Worm (Caenorhabditis elegans) whole organism, L2 larva: ENCODE measurements around the gene exc-5.

Experiments used
- C34F6.9 ChIP-seq: fragments of 150-350 bp; optimal IDR thresholded peaks from 2 replicates; lab custom pipeline; 2014; ENCODE audit warnings: missing biosample characterization, missing genetic modification characterization
- F13H6.1 ChIP-seq: sonication (generic microtip); optimal IDR thresholded peaks from 2 replicates; lab custom pipeline; 2016; ENCODE audit warnings: missing genetic modification characterization, missing compliant biosample characterization
- R02D3.7 ChIP-seq: fragments of 150-350 bp; optimal IDR thresholded peaks from 2 replicates; lab custom pipeline; 2014; ENCODE audit warnings: missing biosample characterization, missing genetic modification characterization
- Y55F3AM.14 ChIP-seq: fragments of 200-800 bp; sonication (Bioruptor generic); optimal IDR thresholded peaks from 2 replicates; lab custom pipeline; 2018; ENCODE audit warnings: mild to moderate bottlenecking, missing genetic modification characterization, missing compliant biosample characterization
- ZK546.5 ChIP-seq: sonication (generic microtip); optimal IDR thresholded peaks from 2 replicates; lab custom pipeline; 2017; ENCODE audit warnings: missing biosample characterization, missing genetic modification characterization
- alr-1 ChIP-seq: fragments of 150-350 bp; optimal IDR thresholded peaks from 2 replicates; lab custom pipeline; 2014; ENCODE audit warnings: missing biosample characterization, missing genetic modification characterization
- aly-2 ChIP-seq: fragments of 150-350 bp; optimal IDR thresholded peaks from 2 replicates; lab custom pipeline; 2014; ENCODE audit warnings: missing biosample characterization, missing genetic modification characterization
- ama-1 ChIP-seq: fragments of 150-350 bp; optimal IDR thresholded peaks from 2 replicates; lab custom pipeline; 2018; ENCODE audit warnings: inconsistent platforms
- blmp-1 ChIP-seq: sonication (generic microtip); optimal IDR thresholded peaks from 2 replicates; lab custom pipeline; 2017; ENCODE audit warnings: missing genetic modification characterization, mild to moderate bottlenecking, missing compliant biosample characterization, antibody characterized with exemption, moderate library complexity; ENCODE audit not compliant: insufficient read depth
- ceh-16 ChIP-seq: fragments of 150-350 bp; optimal IDR thresholded peaks from 2 replicates; lab custom pipeline; 2014; ENCODE audit warnings: missing biosample characterization, missing genetic modification characterization
- ceh-82 ChIP-seq: fragments of 150-350 bp; optimal IDR thresholded peaks from 2 replicates; lab custom pipeline; 2014; ENCODE audit warnings: missing biosample characterization, missing genetic modification characterization
- crh-2 ChIP-seq: sonication (generic microtip); optimal IDR thresholded peaks from 2 replicates; lab custom pipeline; 2017; ENCODE audit warnings: missing biosample characterization, missing genetic modification characterization
- dmd-4 ChIP-seq: sonication (generic microtip); optimal IDR thresholded peaks from 2 replicates; lab custom pipeline; 2017; ENCODE audit warnings: missing biosample characterization, missing genetic modification characterization
- egl-27 ChIP-seq: sonication (generic microtip); optimal IDR thresholded peaks from 3 replicates; lab custom pipeline; 2017; ENCODE audit warnings: missing biosample characterization, missing genetic modification reagents, missing genetic modification characterization
- elt-1 ChIP-seq: fragments of 150-350 bp; optimal IDR thresholded peaks from 2 replicates; lab custom pipeline; 2014; ENCODE audit warnings: missing biosample characterization, missing genetic modification characterization
- elt-3 ChIP-seq: sonication (generic microtip); optimal IDR thresholded peaks from 2 replicates; lab custom pipeline; 2017; ENCODE audit warnings: missing biosample characterization, missing genetic modification characterization
- fos-1 ChIP-seq: fragments of 150-350 bp; optimal IDR thresholded peaks from 2 replicates; lab custom pipeline; 2014; ENCODE audit warnings: missing biosample characterization, missing genetic modification characterization
- gmeb-1 ChIP-seq: fragments of 150-350 bp; optimal IDR thresholded peaks from 2 replicates; lab custom pipeline; 2014; ENCODE audit warnings: missing biosample characterization, missing genetic modification characterization
- lin-11 ChIP-seq: fragments of 150-350 bp; sonication (generic microtip); optimal IDR thresholded peaks from 2 replicates; lab custom pipeline; 2014; ENCODE audit warnings: missing biosample characterization, missing genetic modification characterization, inconsistent platforms, mixed read lengths
- lin-13 ChIP-seq: fragments of 150-350 bp; optimal IDR thresholded peaks from 2 replicates; lab custom pipeline; 2014; ENCODE audit warnings: missing biosample characterization, missing genetic modification reagents, missing genetic modification characterization
- lin-39 ChIP-seq: fragments of 150-350 bp; optimal IDR thresholded peaks from 2 replicates; lab custom pipeline; 2014; ENCODE audit warnings: missing biosample characterization, missing genetic modification reagents, missing genetic modification characterization
- lsy-2 ChIP-seq, 2 experiments: fragments of 150-350 bp in 1 of 2; sonication (generic microtip) in 1 of 2; optimal IDR thresholded peaks; 2 replicates each; lab custom pipeline; 2014 to 2017; ENCODE audit warnings: missing biosample characterization in 2 of 2, missing genetic modification characterization in 2 of 2
- mab-5 ChIP-seq: fragments of 150-350 bp; optimal IDR thresholded peaks from 2 replicates; lab custom pipeline; 2014; ENCODE audit warnings: missing biosample characterization, missing genetic modification characterization
- mbf-1 ChIP-seq: sonication (generic microtip); optimal IDR thresholded peaks from 2 replicates; lab custom pipeline; 2017; ENCODE audit warnings: missing biosample characterization, missing genetic modification characterization
- mdl-1 ChIP-seq, 2 experiments: fragments of 150-350 bp in 1 of 2; sonication (generic microtip) in 1 of 2; optimal IDR thresholded peaks; 2 replicates each; lab custom pipeline; 2017; ENCODE audit warnings: missing biosample characterization in 2 of 2, missing genetic modification characterization in 2 of 2
- nhr-10 ChIP-seq: sonication (generic microtip); optimal IDR thresholded peaks from 2 replicates; lab custom pipeline; 2017; ENCODE audit warnings: missing biosample characterization, missing genetic modification characterization
- nhr-11 ChIP-seq: fragments of 150-350 bp; optimal IDR thresholded peaks from 2 replicates; lab custom pipeline; 2014; ENCODE audit warnings: missing biosample characterization, missing genetic modification characterization
- nhr-12 ChIP-seq: fragments of 150-350 bp; optimal IDR thresholded peaks from 2 replicates; lab custom pipeline; 2014; ENCODE audit warnings: missing biosample characterization, missing genetic modification characterization
- nhr-129 ChIP-seq: fragments of 150-350 bp; optimal IDR thresholded peaks from 2 replicates; lab custom pipeline; 2014; ENCODE audit warnings: missing biosample characterization, missing genetic modification characterization
- nhr-21 ChIP-seq: fragments of 150-350 bp; optimal IDR thresholded peaks from 2 replicates; lab custom pipeline; 2014; ENCODE audit warnings: missing biosample characterization, missing genetic modification characterization
- nhr-23 ChIP-seq: fragments of 150-350 bp; optimal IDR thresholded peaks from 2 replicates; lab custom pipeline; 2014; ENCODE audit warnings: missing biosample characterization, missing genetic modification reagents, missing genetic modification characterization
- nhr-237 ChIP-seq: fragments of 150-350 bp; optimal IDR thresholded peaks from 2 replicates; lab custom pipeline; 2014; ENCODE audit warnings: missing biosample characterization, missing genetic modification characterization
- nhr-25 ChIP-seq: fragments of 150-350 bp; sonication (generic microtip); optimal IDR thresholded peaks from 3 replicates; lab custom pipeline; 2014; ENCODE audit warnings: missing biosample characterization, missing genetic modification characterization
- nhr-6 ChIP-seq: fragments of 150-350 bp; optimal IDR thresholded peaks from 2 replicates; lab custom pipeline; 2014; ENCODE audit warnings: missing biosample characterization, missing genetic modification characterization
- nhr-77 ChIP-seq: fragments of 150-350 bp; optimal IDR thresholded peaks from 2 replicates; lab custom pipeline; 2014; ENCODE audit warnings: missing biosample characterization, missing genetic modification characterization
- peb-1 ChIP-seq: fragments of 150-350 bp; optimal IDR thresholded peaks from 2 replicates; lab custom pipeline; 2014; ENCODE audit warnings: missing biosample characterization, missing genetic modification characterization
- sem-4 ChIP-seq: fragments of 150-350 bp; optimal IDR thresholded peaks from 2 replicates; lab custom pipeline; 2014; ENCODE audit warnings: missing biosample characterization, missing genetic modification reagents, missing genetic modification characterization
- skn-1 ChIP-seq: sonication (generic microtip); optimal IDR thresholded peaks from 2 replicates; lab custom pipeline; 2017; ENCODE audit warnings: missing biosample characterization, missing genetic modification characterization
- sma-3 ChIP-seq: sonication (generic microtip); optimal IDR thresholded peaks from 2 replicates; lab custom pipeline; 2016; ENCODE audit warnings: missing genetic modification reagents, missing genetic modification characterization, missing compliant biosample characterization
- sma-9 ChIP-seq, 2 experiments: fragments of 150-350 bp in 1 of 2; sonication (generic microtip) in 1 of 2; optimal IDR thresholded peaks; 2 replicates each; lab custom pipeline; 2014 to 2016; ENCODE audit warnings: missing genetic modification characterization in 2 of 2, mild to moderate bottlenecking in 1 of 2, missing biosample characterization in 1 of 2, missing compliant biosample characterization in 1 of 2, missing genetic modification reagents in 1 of 2, moderate library complexity in 1 of 2
- snpc-4 ChIP-seq: fragments of 150-350 bp; optimal IDR thresholded peaks from 2 replicates; lab custom pipeline; 2014; ENCODE audit warnings: missing biosample characterization, missing genetic modification characterization
- unc-39 ChIP-seq: fragments of 150-350 bp; optimal IDR thresholded peaks from 2 replicates; lab custom pipeline; 2014; ENCODE audit warnings: missing biosample characterization, missing genetic modification characterization
- unc-55 ChIP-seq: fragments of 150-350 bp; sonication (generic microtip); optimal IDR thresholded peaks from 3 replicates; lab custom pipeline; 2014; ENCODE audit warnings: missing biosample characterization, missing genetic modification reagents, missing genetic modification characterization
- unc-62 ChIP-seq: fragments of 150-350 bp; optimal IDR thresholded peaks from 2 replicates; lab custom pipeline; 2014; ENCODE audit warnings: missing biosample characterization, missing genetic modification reagents, missing genetic modification characterization
- zag-1 ChIP-seq: fragments of 150-350 bp; optimal IDR thresholded peaks from 2 replicates; lab custom pipeline; 2014; ENCODE audit warnings: missing biosample characterization, missing genetic modification characterization
- ztf-1 ChIP-seq: fragments of 200-800 bp; sonication (Bioruptor generic); conservative IDR thresholded peaks from 2 replicates; pipeline ENCODE4 v1.3.6; 2022; ENCODE audit warnings: missing genetic modification characterization, missing compliant biosample characterization
- ztf-11 ChIP-seq: sonication (generic microtip); optimal IDR thresholded peaks from 2 replicates; lab custom pipeline; 2017; ENCODE audit warnings: missing biosample characterization, missing genetic modification characterization
- ztf-4 ChIP-seq: fragments of 150-350 bp; optimal IDR thresholded peaks from 2 replicates; lab custom pipeline; 2014; ENCODE audit warnings: missing biosample characterization, missing genetic modification characterization

exc-5 gene

DNA sequence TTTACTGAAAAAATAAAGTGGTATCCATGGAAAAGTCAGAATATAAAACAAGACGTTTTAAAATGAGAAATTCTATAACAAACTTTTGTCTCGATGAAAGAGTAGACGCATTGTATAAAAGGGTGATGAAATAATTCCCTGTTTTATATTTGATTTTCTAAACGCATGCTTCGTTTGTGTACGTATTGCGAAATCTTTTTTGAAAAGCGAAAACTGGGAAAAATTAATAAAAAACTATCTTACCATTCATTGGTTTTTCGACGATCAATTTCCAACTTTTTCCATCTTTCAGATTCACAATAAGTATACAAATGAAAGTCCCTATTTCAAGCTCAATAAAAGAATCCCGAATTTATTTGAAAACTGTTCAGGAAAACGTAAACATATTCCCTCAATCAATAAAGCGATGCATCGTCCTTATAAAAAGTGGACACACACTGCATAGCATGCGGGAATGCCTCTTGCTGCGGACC, 28.6 kb downstream of the exc-5 start, which contains the start of gene C33D9.13:
Gene C33D9.13, minus strand, starts transcription at position 423 of the 473 bp plus-strand sequence.
- no peak for TF ChIP-seq aly-2 (tag; lab: Kevin White, UChicago)
- TF ChIP-seq unc-55 = peak; percentile 48
- peak; percentile 24 for TF ChIP-seq C34F6.9 (tag; lab: Kevin White, UChicago)
- no peak for TF ChIP-seq alr-1 (tag; lab: Kevin White, UChicago)

ce11 chrIV:8782172-8782571, 31.3 kb downstream of the exc-5 start:
- TF ChIP-seq ZK546.5 (tag; lab: Kevin White, UChicago) (no peak), dmd-4 (tag; lab: Kevin White, UChicago) (no peak), nhr-12 (tag; lab: Kevin White, UChicago) (no peak), skn-1 (tag; lab: Kevin White, UChicago) (no peak), peb-1 (tag; lab: Kevin White, UChicago) (peak; percentile 74), ceh-82 (tag; lab: Kevin White, UChicago) (no peak), ama-1 (no peak), sma-9 (GFP tag; optimal IDR thresholded peaks at IDR 0.05; lab: Kevin White, UChicago) (peak; percentile 73), sma-9 (tag; optimal IDR thresholded peaks at IDR 0.05; lab: Kevin White, UChicago) (no peak), blmp-1 (tag; lab: Kevin White, UChicago) (peak; percentile 52), ztf-4 (tag; lab: Kevin White, UChicago) (no peak), nhr-129 (tag; lab: Kevin White, UChicago) (peak; percentile 96), alr-1 (tag; lab: Kevin White, UChicago) (no peak), ztf-1 (GFP tag; lab: Robert Waterston, UW) (no peak), R02D3.7 (tag; lab: Kevin White, UChicago) (no peak), lin-39 (tag; lab: Kevin White, UChicago) (no peak), gmeb-1 (tag; lab: Kevin White, UChicago) (peak; percentile 70), elt-3 (no peak), unc-55 (peak; percentile 45), elt-1 (tag; lab: Kevin White, UChicago) (no peak), mab-5 (tag; lab: Kevin White, UChicago) (peak; percentile 9), nhr-11 (tag; lab: Kevin White, UChicago) (no peak), lsy-2 (tag; optimal IDR thresholded peaks at IDR 0.05; lab: Kevin White, UChicago) (peak in 1 of 2 experiments; percentile 66), unc-62 (GFP tag; lab: Kevin White, UChicago) (no peak), nhr-23 (tag; lab: Kevin White, UChicago) (no peak), fos-1 (tag; lab: Kevin White, UChicago) (peak; percentile 90), nhr-21 (peak; percentile 68), ceh-16 (peak; percentile 41), lin-13 (GFP tag; lab: Kevin White, UChicago) (no peak), zag-1 (tag; lab: Kevin White, UChicago) (no peak), C34F6.9 (tag; lab: Kevin White, UChicago) (peak; percentile 88), sem-4 (tag; lab: Kevin White, UChicago) (peak; percentile 27), aly-2 (tag; lab: Kevin White, UChicago) (no peak), unc-39 (tag; lab: Kevin White, UChicago) (no peak), lin-11 (tag; lab: Kevin White, UChicago) (no peak), mdl-1 (tag; optimal IDR thresholded peaks at IDR 0.05; lab: Kevin White, UChicago) (peak in 1 of 2 experiments; percentile 48), nhr-25 (tag; lab: Kevin White, UChicago) (peak; percentile 94), nhr-77 (no peak), F13H6.1 (peak; percentile 85), nhr-6 (peak; percentile 46), nhr-237 (tag; lab: Kevin White, UChicago) (no peak), snpc-4 (tag; lab: Kevin White, UChicago) (peak; percentile 51), sma-3 (GFP tag; lab: Kevin White, UChicago) (peak; percentile 57), nhr-10 (tag; lab: Kevin White, UChicago) (no peak), crh-2 (tag; lab: Kevin White, UChicago) (peak; percentile 34), ztf-11 (no peak), egl-27 (peak; percentile 84), Y55F3AM.14 (GFP tag; lab: Kevin White, UChicago) (no peak), mbf-1 (tag; lab: Kevin White, UChicago) (no peak)
